Fruit fly (Drosophila melanogaster) whole organism, pupa: ENCODE data around the gene fiz.

Experiments
- CG10348 ChIP-seq: fragments of 200-800 bp; sonication (Bioruptor generic); IDR thresholded peaks from 2 replicates; pipeline ENCODE4 v1.3.6; 2022; ENCODE audit warnings: missing biosample characterization, missing genetic modification characterization
- CG12605 ChIP-seq: fragments of 200-800 bp; sonication (Bioruptor generic); IDR thresholded peaks from 2 replicates; pipeline ENCODE4 v1.3.6; 2022; ENCODE audit warnings: missing biosample characterization, missing genetic modification characterization
- CG13204 ChIP-seq: fragments of 200-800 bp; sonication (Bioruptor generic); optimal IDR thresholded peaks from 2 replicates; lab custom pipeline; 2018; ENCODE audit warnings: missing biosample characterization, mild to moderate bottlenecking, missing genetic modification characterization, moderate library complexity
- CG14655 ChIP-seq: fragments of 200-800 bp; sonication (Bioruptor generic); optimal IDR thresholded peaks from 3 replicates; lab custom pipeline; 2017; ENCODE audit warnings: mild to moderate bottlenecking, missing biosample characterization, missing genetic modification reagents, missing genetic modification characterization
- CG15710 ChIP-seq: fragments of 200-800 bp; sonication (Bioruptor generic); optimal IDR thresholded peaks from 2 replicates; lab custom pipeline; 2018; ENCODE audit warnings: missing biosample characterization, mild to moderate bottlenecking, missing genetic modification characterization, moderate library complexity
- CG17806 ChIP-seq: fragments of 200-800 bp; sonication (Bioruptor generic); optimal IDR thresholded peaks from 2 replicates; lab custom pipeline; 2018; ENCODE audit warnings: missing biosample characterization, mild to moderate bottlenecking, missing genetic modification characterization, moderate library complexity
- CG32121 ChIP-seq: fragments of 200-800 bp; sonication (Bioruptor generic); IDR thresholded peaks from 2 replicates; pipeline ENCODE4 v1.3.6; 2022; ENCODE audit warnings: missing biosample characterization, missing genetic modification characterization
- CG34367 ChIP-seq: fragments of 200-800 bp; sonication (Bioruptor generic); optimal IDR thresholded peaks from 2 replicates; lab custom pipeline; 2018; ENCODE audit warnings: missing biosample characterization, mild to moderate bottlenecking, missing genetic modification characterization
- CG4496 ChIP-seq: fragments of 200-800 bp; sonication (Bioruptor generic); IDR thresholded peaks from 3 replicates; pipeline ENCODE4 v1.3.6; 2022; ENCODE audit warnings: missing biosample characterization, missing genetic modification characterization
- CG8159 ChIP-seq: fragments of 200-800 bp; sonication (Bioruptor generic); optimal IDR thresholded peaks from 3 replicates; lab custom pipeline; 2018; ENCODE audit warnings: missing biosample characterization, mild to moderate bottlenecking, missing genetic modification characterization, moderate library complexity
- CG8301 ChIP-seq: fragments of 200-800 bp; sonication (Bioruptor generic); optimal IDR thresholded peaks from 2 replicates; lab custom pipeline; 2018; ENCODE audit warnings: missing biosample characterization, mild to moderate bottlenecking, missing genetic modification characterization
- CG9948 ChIP-seq: fragments of 200-800 bp; sonication (Bioruptor generic); optimal IDR thresholded peaks from 2 replicates; lab custom pipeline; 2018; ENCODE audit warnings: missing biosample characterization, mild to moderate bottlenecking, missing genetic modification characterization, moderate library complexity
- D1 ChIP-seq: fragments of 200-800 bp; sonication (Bioruptor generic); optimal IDR thresholded peaks from 2 replicates; lab custom pipeline; 2018; ENCODE audit warnings: missing biosample characterization, mild to moderate bottlenecking, missing genetic modification characterization, moderate library complexity
- EcR ChIP-seq: fragments of 200-800 bp; sonication (Bioruptor generic); optimal IDR thresholded peaks from 3 replicates; lab custom pipeline; 2019; ENCODE audit warnings: missing biosample characterization, missing genetic modification characterization, mild to moderate bottlenecking, moderate library complexity, missing genetic modification reagents
- Ets98B ChIP-seq: fragments of 200-800 bp; sonication (Bioruptor generic); IDR thresholded peaks from 2 replicates; pipeline ENCODE4 v1.3.6; 2022; ENCODE audit warnings: missing biosample characterization, missing genetic modification characterization
- Pif1A ChIP-seq: fragments of 200-800 bp; sonication (Bioruptor generic); optimal IDR thresholded peaks from 3 replicates; lab custom pipeline; 2016; ENCODE audit warnings: missing biosample characterization, missing genetic modification characterization
- Pif1B ChIP-seq: fragments of 200-800 bp; sonication (Bioruptor generic); optimal IDR thresholded peaks from 3 replicates; lab custom pipeline; 2016; ENCODE audit warnings: missing biosample characterization, missing genetic modification characterization
- Snoo ChIP-seq: fragments of 200-800 bp; sonication (Bioruptor generic); optimal IDR thresholded peaks from 3 replicates; lab custom pipeline; 2017; ENCODE audit warnings: missing biosample characterization, mild to moderate bottlenecking, missing genetic modification characterization, inconsistent platforms
- fd96Ca ChIP-seq: fragments of 200-800 bp; sonication (Bioruptor generic); IDR thresholded peaks from 3 replicates; pipeline ENCODE4 v1.3.6; 2022; ENCODE audit warnings: missing biosample characterization, missing genetic modification characterization
- gl ChIP-seq: fragments of 200-800 bp; sonication (Bioruptor generic); optimal IDR thresholded peaks from 2 replicates; lab custom pipeline; 2018; ENCODE audit warnings: missing biosample characterization, mild to moderate bottlenecking, missing genetic modification characterization
- rn ChIP-seq: fragments of 200-800 bp; sonication (Bioruptor generic); IDR thresholded peaks from 2 replicates; pipeline ENCODE4 v1.3.6; 2022; ENCODE audit warnings: missing biosample characterization, missing genetic modification characterization

fiz gene

DNA sequence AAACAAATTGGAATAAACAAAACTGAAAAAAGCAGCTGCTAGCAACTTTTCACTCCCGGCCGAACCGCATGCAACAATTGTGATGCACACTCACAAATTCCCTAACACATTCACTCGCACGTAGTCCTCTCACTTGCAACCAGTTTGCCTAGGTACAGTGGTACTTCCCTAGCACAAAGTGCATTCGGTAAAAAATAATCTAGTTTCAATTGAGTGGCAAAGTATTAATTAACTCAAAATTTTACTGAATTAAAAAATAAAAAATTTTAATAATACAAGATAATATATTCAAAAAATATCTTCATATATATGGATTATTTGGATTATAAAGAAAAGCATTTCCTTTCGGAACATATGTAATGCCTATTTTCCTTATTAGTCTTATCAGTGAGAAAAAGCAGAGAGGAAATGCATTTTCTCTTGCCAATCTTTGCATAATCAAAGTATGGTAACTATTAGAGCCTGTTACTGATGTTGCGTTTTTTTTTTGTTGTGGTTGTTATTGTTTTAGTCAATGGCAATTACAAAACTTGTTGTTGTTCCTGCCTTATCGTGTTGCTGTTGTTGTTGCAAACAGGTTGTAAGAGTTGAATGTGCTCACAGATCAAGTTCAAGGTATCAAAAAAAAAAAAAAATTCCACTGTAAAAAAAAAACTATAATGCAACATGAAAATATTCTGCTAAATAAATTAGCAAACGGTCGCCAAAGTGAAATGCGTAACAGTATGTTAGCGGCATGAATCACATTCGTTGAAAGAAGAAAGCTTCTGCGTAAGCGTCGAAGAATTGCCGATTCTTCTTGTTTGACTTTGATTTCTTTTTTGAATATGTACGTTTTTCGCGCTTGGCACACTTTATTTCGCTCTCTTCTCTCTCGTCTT lies 13.1 kb upstream of the fiz start:
- TF ChIP-seq CG32121 (GFP tag; lab: Robert Waterston, UW) (peak; percentile 51), CG8301 (tag; lab: Kevin White, UChicago) (peak; percentile 50), D1 (tag; lab: Kevin White, UChicago) (peak; percentile 33), CG34367 (no peak), Ets98B (GFP tag; lab: Robert Waterston, UW) (peak; percentile 52), gl (no peak), Pif1A (peak; percentile 29), CG15710 (tag; lab: Kevin White, UChicago) (peak; percentile 26), CG17806 (tag; lab: Kevin White, UChicago) (peak; percentile 42), CG12605 (GFP tag; lab: Robert Waterston, UW) (peak; percentile 16; the same call in 1 of the 2 replicates), CG10348 (GFP tag; lab: Robert Waterston, UW) (no peak), Snoo (tag; lab: Kevin White, UChicago) (no peak), CG4496 (GFP tag; lab: Robert Waterston, UW) (peak; percentile 30; the same call in 1 of the 3 replicates), CG14655 (GFP tag; lab: Kevin White, UChicago) (peak; percentile 74), EcR (peak; percentile 87), rn (no peak), CG9948 (tag; lab: Kevin White, UChicago) (peak; percentile 62), CG13204 (GFP tag; lab: Kevin White, UChicago) (no peak), Pif1B (GFP tag; lab: Kevin White, UChicago) (peak; percentile 36), CG8159 (tag; lab: Kevin White, UChicago) (peak; percentile 45), fd96Ca (GFP tag; lab: Robert Waterston, UW) (peak; percentile 44; the same call in 1 of the 3 replicates)
- TF ChIP-seq, all 21 proteins: peak for 15

DNA sequence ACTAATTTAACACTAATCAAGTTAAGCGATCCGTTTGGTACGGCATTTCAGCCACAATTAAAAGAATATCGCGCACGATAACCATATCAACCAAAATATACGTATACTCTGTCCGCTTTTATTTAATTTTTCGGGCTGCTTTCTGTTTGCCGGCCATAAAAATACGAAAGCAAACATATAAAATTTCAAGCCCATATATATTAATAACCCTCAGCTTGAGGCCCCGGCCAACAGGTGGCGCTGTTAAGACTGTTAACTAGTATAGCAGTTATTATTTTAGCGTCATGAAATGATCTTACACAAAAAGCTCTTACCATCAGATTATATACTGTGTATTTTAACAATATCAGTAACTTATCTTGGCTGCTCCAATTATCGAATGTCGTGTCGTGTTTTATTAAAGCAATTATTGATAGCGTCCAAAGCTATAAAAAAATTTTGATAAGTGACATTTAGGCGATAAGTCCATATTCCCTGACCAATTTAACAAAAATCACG lies 9.3 kb upstream of the fiz start, which contains the start of gene Eo:
Gene Eo (minus strand): TSS at position 51 of the 498 bp plus-strand sequence.
- TF ChIP-seq CG15710 (tag; lab: Kevin White, UChicago) (no peak), D1 (tag; lab: Kevin White, UChicago) (peak; percentile 13), CG8301 (tag; lab: Kevin White, UChicago) (no peak), EcR (peak; percentile 81)

DNA sequence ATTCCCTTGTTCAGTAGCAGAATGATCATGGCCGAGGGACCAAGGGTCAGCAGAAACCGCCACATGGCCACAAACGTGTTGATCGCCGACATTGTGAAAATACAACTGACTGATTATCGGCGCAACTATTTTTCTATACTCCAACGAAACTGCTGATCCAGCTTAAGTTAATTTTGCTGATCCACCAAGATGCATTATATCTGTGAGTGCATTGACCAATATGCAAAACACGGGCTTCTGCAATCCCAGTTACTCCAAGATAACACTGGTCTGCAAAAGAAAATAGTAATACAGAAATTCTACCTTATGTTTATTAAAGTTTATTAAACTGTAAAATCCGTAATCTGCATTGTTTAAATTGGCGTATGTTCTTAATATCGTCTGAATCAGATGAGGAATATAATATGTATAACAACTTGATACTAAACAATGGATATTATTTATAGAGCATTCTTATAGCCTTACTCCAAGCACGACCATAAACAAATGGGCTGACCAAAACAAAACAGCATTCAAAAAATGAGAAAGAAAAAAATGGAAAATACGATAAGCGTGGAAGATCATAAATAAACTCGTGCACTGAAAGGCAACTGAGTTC lies 4.3 kb upstream of the fiz start, which contains the start of gene CG12398:
Gene CG12398 (minus strand): TSS at position 107 of the 598 bp plus-strand sequence.
- TF ChIP-seq Pif1A = no peak
- no peak for TF ChIP-seq CG13204 (GFP tag; lab: Kevin White, UChicago)
- TF ChIP-seq CG32121 (GFP tag; lab: Robert Waterston, UW) = no peak
- TF ChIP-seq CG34367 = no peak
- no peak for TF ChIP-seq D1 (tag; lab: Kevin White, UChicago)
- no peak for TF ChIP-seq Pif1B (GFP tag; lab: Kevin White, UChicago)
- no peak for TF ChIP-seq CG15710 (tag; lab: Kevin White, UChicago)
- TF ChIP-seq Ets98B (GFP tag; lab: Robert Waterston, UW) = no peak
- no peak for TF ChIP-seq CG9948 (tag; lab: Kevin White, UChicago)
- TF ChIP-seq CG4496 (GFP tag; lab: Robert Waterston, UW) = no peak
- TF ChIP-seq Snoo (tag; lab: Kevin White, UChicago) = no peak
- no peak for TF ChIP-seq gl
- TF ChIP-seq EcR = no peak
- no peak for TF ChIP-seq fd96Ca (GFP tag; lab: Robert Waterston, UW)
- no peak for TF ChIP-seq CG14655 (GFP tag; lab: Kevin White, UChicago)
- TF ChIP-seq CG12605 (GFP tag; lab: Robert Waterston, UW) = no peak
- TF ChIP-seq rn = no peak
- TF ChIP-seq CG10348 (GFP tag; lab: Robert Waterston, UW) = no peak
- TF ChIP-seq CG8301 (tag; lab: Kevin White, UChicago) = no peak
- no peak for TF ChIP-seq CG17806 (tag; lab: Kevin White, UChicago)

DNA sequence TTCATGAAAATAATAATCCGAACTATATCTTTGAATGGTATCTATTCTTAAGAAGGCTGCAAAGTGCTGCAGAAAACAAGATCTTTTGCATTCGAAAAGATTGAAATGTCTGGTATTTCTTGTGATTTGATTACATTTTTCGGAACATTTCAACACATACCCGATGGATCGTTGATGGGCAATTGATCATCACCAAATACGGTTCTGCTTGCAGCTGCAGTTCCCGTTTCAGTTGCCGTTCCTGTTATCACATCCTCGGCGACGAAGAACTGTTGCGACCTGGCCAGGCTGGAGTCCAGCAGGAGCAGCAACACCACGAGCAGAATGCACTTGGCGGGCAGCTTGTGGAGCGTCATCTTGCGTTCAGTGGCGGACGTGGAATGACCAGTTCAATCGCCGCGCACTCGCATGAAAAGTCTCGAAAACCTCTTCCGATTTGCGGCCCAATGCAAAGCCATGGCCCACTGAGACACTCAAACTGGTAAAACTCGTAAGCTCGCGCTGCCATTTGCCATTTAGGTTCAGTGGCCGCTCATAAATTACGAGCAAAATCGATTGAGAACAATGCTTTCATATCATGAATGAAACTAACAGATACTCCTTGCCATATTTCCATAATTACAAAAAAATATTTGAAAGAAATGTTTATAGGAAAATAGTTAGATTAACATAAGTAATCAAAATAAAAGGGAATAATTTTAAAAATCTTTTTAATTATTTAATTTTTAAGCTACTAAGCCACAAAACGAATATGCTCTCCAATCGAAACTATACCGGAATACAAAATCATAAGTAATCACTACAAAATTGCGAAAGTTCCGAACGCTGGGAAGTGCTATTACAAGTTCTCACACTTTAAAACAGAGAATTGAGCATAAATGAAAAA lies 1.2 kb upstream of the fiz start, which contains the start of gene CG14406:
Gene CG14406 (minus strand): TSS at position 382 of the 886 bp plus-strand sequence.
- no peak; the same call in 2 of the 3 replicates for TF ChIP-seq CG4496 (GFP tag; lab: Robert Waterston, UW)
- no peak for TF ChIP-seq Pif1A
- no peak for TF ChIP-seq CG10348 (GFP tag; lab: Robert Waterston, UW)
- no peak for TF ChIP-seq Pif1B (GFP tag; lab: Kevin White, UChicago)
- no peak for TF ChIP-seq CG13204 (GFP tag; lab: Kevin White, UChicago)
- no peak for TF ChIP-seq CG17806 (tag; lab: Kevin White, UChicago)
- TF ChIP-seq rn = no peak
- TF ChIP-seq CG8159 (tag; lab: Kevin White, UChicago) = peak; percentile 11
- peak; percentile 50 for TF ChIP-seq CG14655 (GFP tag; lab: Kevin White, UChicago)
- peak; percentile 78 for TF ChIP-seq EcR
- TF ChIP-seq CG32121 (GFP tag; lab: Robert Waterston, UW) = 0 out of 2 replicates have a peak, but pooled peaks have one; percentile 10
- TF ChIP-seq Snoo (tag; lab: Kevin White, UChicago) = no peak
- TF ChIP-seq CG34367 = no peak
- TF ChIP-seq CG15710 (tag; lab: Kevin White, UChicago) = no peak
- peak; percentile 40 for TF ChIP-seq CG8301 (tag; lab: Kevin White, UChicago)
- TF ChIP-seq D1 (tag; lab: Kevin White, UChicago) = no peak
- TF ChIP-seq Ets98B (GFP tag; lab: Robert Waterston, UW) = no peak
- no peak for TF ChIP-seq CG9948 (tag; lab: Kevin White, UChicago)
